Fruit fly (Drosophila melanogaster): Measurements from ENCODE around the gene yem.

Gene yem

DNA sequence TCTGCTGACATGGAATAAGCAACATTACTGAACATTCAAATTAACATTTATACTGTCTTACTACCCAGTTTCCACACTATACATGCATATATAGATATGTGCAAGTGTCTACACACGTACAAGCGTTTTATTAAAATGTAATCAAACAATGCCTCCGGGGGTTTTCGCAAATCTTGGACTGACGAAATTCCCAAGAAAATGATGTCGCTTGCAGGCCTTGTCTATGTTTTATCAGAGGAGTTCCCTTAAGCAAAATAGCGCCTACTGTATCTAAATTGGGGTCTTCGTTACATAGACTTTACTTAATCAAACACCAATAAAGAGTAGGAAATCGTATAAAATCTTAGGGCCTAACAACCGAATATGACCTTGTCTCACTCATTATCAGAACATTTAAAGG is 36.9 kb upstream of the yem start:
- TF ChIP-seq sens (GFP tag) = peak; percentile 7
- 0 out of 2 replicates have a peak, but pooled peaks have one; percentile 23 for TF ChIP-seq vvl (GFP tag; IDR thresholded peaks at IDR 0.05)
- no peak for TF ChIP-seq CG17359 (tag; optimal IDR thresholded peaks at IDR 0.05)

DNA sequence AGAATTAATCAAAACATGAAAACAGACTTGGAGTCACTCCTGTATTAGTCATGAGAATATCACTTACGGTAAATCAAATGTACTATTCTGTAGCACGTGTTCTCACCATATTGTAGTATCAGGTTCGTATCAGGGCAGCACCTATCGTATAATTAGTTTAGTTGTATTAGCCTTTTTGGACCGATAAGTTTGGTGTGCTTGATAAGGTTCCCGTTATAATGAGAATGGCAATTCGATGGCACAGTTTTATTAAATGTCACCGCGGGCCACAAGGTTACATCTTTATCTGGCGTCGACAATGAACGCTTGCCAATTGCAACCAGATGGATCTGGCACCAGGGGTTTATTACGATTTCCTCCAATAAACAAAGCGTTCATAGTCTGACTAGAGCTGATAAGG is 36.0 kb upstream of the yem start:
- TF ChIP-seq sima (GFP tag; optimal IDR thresholded peaks at IDR 0.05) (no peak), sr (GFP tag; IDR thresholded peaks at IDR 0.05) (no peak), Poxn (GFP tag; IDR thresholded peaks at IDR 0.05) (no peak), CG7987 (GFP tag; optimal IDR thresholded peaks at IDR 0.05) (no peak), Bteb2 (GFP tag; optimal IDR thresholded peaks at IDR 0.05) (no peak), CG6765 (GFP tag; optimal IDR thresholded peaks at IDR 0.05) (no peak), bigmax (GFP tag; optimal IDR thresholded peaks at IDR 0.05) (no peak), Atf-2 (GFP tag; optimal IDR thresholded peaks at IDR 0.05) (no peak), schlank (tag; optimal IDR thresholded peaks at IDR 0.05) (no peak), CG13894 (tag; optimal IDR thresholded peaks at IDR 0.05) (no peak), pho (GFP tag; optimal IDR thresholded peaks at IDR 0.05) (no peak), CG42726 (GFP tag; IDR thresholded peaks at IDR 0.05; ENCODE audit: partially characterized antibody) (no peak), H2.0 (GFP tag; IDR thresholded peaks at IDR 0.05) (no peak), Mad (GFP tag; optimal IDR thresholded peaks at IDR 0.05) (no peak), exex (tag; optimal IDR thresholded peaks at IDR 0.05) (peak; percentile 92), ab (GFP tag; optimal IDR thresholded peaks at IDR 0.05) (no peak), cwo (GFP tag; optimal IDR thresholded peaks at IDR 0.05) (peak; percentile 95), Drgx (GFP tag; IDR thresholded peaks at IDR 0.05) (no peak), sug (tag; optimal IDR thresholded peaks at IDR 0.05) (peak; percentile 83), ERR (GFP tag; optimal IDR thresholded peaks at IDR 0.05) (no peak), Deaf1 (tag; optimal IDR thresholded peaks at IDR 0.05) (no peak), Xbp1 (GFP tag; optimal IDR thresholded peaks at IDR 0.05) (no peak), Adf1 (GFP tag; IDR thresholded peaks at IDR 0.05) (no peak), CG1647 (GFP tag; optimal IDR thresholded peaks at IDR 0.05) (no peak), Dll (GFP tag; IDR thresholded peaks at IDR 0.05; ENCODE audit: partially characterized antibody) (no peak), cg (GFP tag; optimal IDR thresholded peaks at IDR 0.05) (no peak), chinmo (GFP tag; IDR thresholded peaks at IDR 0.05; ENCODE audit: partially characterized antibody) (0 out of 4 replicates have a peak, but pooled peaks have one; percentile 8), CG9727 (GFP tag; optimal IDR thresholded peaks at IDR 0.05) (no peak), caup (GFP tag; optimal IDR thresholded peaks at IDR 0.05; ENCODE audit: severe bottlenecking) (no peak), Antp (GFP tag; optimal IDR thresholded peaks at IDR 0.05) (no peak), Mrtf (GFP tag; IDR thresholded peaks at IDR 0.05) (no peak), CG8388 (GFP tag; optimal IDR thresholded peaks at IDR 0.05) (no peak), CG2199 (GFP tag; IDR thresholded peaks at IDR 0.05) (no peak), Hand (GFP tag; optimal IDR thresholded peaks at IDR 0.05) (no peak), usp (GFP tag; optimal IDR thresholded peaks at IDR 0.05) (no peak), tx (GFP tag; optimal IDR thresholded peaks at IDR 0.05) (no peak), Opbp (GFP tag; IDR thresholded peaks at IDR 0.05; ENCODE audit: partially characterized antibody) (no peak), MESR4 (GFP tag; optimal IDR thresholded peaks at IDR 0.05) (no peak), dmrt99B (tag; optimal IDR thresholded peaks at IDR 0.05) (no peak), Atf3 (GFP tag; optimal IDR thresholded peaks at IDR 0.05) (no peak), CG18599 (GFP tag; optimal IDR thresholded peaks at IDR 0.05) (no peak), CG3281 (GFP tag; optimal IDR thresholded peaks at IDR 0.05) (no peak), cad (GFP tag; optimal IDR thresholded peaks at IDR 0.05) (no peak), GATAe (GFP tag; conservative IDR thresholded peaks at IDR 0.05) (peak; percentile 35; the same call in 1 of the 2 replicates), Ets97D (GFP tag; optimal IDR thresholded peaks at IDR 0.05) (no peak), Oaz (GFP tag; IDR thresholded peaks at IDR 0.05) (no peak), Eip74EF (GFP tag; optimal IDR thresholded peaks at IDR 0.05) (no peak)

All from whole organism, embryonic.